1 fruit fly cellular context compared by ENCODE assay signal in genomic region chrX:15733995-15734394, dm6.
TF ChIP-seq lines count a peak whose summit lies in the region.

TSS of gene CG12379 (minus strand) at chrX:15733996.
TSS of gene MagR (plus strand) at chrX:15734270.

TF ChIP-seq in whole organism, embryonic, 481 proteins besides CTCF, POLR2A, EP300 and RAD21 (continued from another document and continues in another):
- peak; percentile 61 for TF ChIP-seq tin (GFP tag; optimal IDR thresholded peaks at IDR 0.05; lab: Kevin White, UChicago)
- no peak for TF ChIP-seq jigr1 (GFP tag; IDR thresholded peaks at IDR 0.05; lab: Robert Waterston, UW)
- no peak for TF ChIP-seq en (GFP tag; optimal IDR thresholded peaks at IDR 0.05; lab: Kevin White, UChicago)
- peak; percentile 58 for TF ChIP-seq sob (GFP tag; IDR thresholded peaks at IDR 0.05; lab: Robert Waterston, UW)
- TF ChIP-seq CG10321 (GFP tag; IDR thresholded peaks at IDR 0.05; lab: Robert Waterston, UW): no peak
- no peak for TF ChIP-seq aop (GFP tag; IDR thresholded peaks at IDR 0.05; lab: Robert Waterston, UW)
- no peak for TF ChIP-seq CG3163 (GFP tag; optimal IDR thresholded peaks at IDR 0.05; lab: Kevin White, UChicago)
- TF ChIP-seq GATAe (GFP tag; conservative IDR thresholded peaks at IDR 0.05; lab: Robert Waterston, UW): no peak
- TF ChIP-seq esg (GFP tag; conservative IDR thresholded peaks at IDR 0.05; lab: Robert Waterston, UW): peak; percentile 51; the same call in 1 of the 2 replicates
- TF ChIP-seq fu2 (GFP tag; optimal IDR thresholded peaks at IDR 0.05; lab: Kevin White, UChicago): peak; percentile 27
- peak; percentile 74 for TF ChIP-seq CG30403 (GFP tag; optimal IDR thresholded peaks at IDR 0.05; lab: Kevin White, UChicago)
- TF ChIP-seq CG1792 (GFP tag; optimal IDR thresholded peaks at IDR 0.05; lab: Kevin White, UChicago): no peak
- peak; percentile 73 for TF ChIP-seq CG9817 (tag; optimal IDR thresholded peaks at IDR 0.05; lab: Kevin White, UChicago)
- TF ChIP-seq CG12769 (tag; optimal IDR thresholded peaks at IDR 0.05; lab: Kevin White, UChicago): no peak
- no peak for TF ChIP-seq CG4707 (GFP tag; optimal IDR thresholded peaks at IDR 0.05; lab: Kevin White, UChicago)
- no peak for TF ChIP-seq crol (GFP tag; IDR thresholded peaks at IDR 0.05; lab: Robert Waterston, UW)
- peak; percentile 63 for TF ChIP-seq Abd-B (GFP tag; optimal IDR thresholded peaks at IDR 0.05; lab: Kevin White, UChicago)
- TF ChIP-seq ap (GFP tag; IDR thresholded peaks at IDR 0.05; lab: Robert Waterston, UW): no peak
- TF ChIP-seq CG16863 (GFP tag; optimal IDR thresholded peaks at IDR 0.05; lab: Kevin White, UChicago): peak; percentile 45
- no peak for TF ChIP-seq hkb (optimal IDR thresholded peaks at IDR 0.05; lab: Kevin White, UChicago)
- TF ChIP-seq hkb (GFP tag; IDR thresholded peaks at IDR 0.05; lab: Robert Waterston, UW): no peak
- TF ChIP-seq crp (GFP tag; optimal IDR thresholded peaks at IDR 0.05; lab: Kevin White, UChicago): peak; percentile 25 to 82
- 0 out of 3 replicates have a peak, but pooled peaks have one; percentile 37 for TF ChIP-seq CG7357 (GFP tag; IDR thresholded peaks at IDR 0.05; lab: Robert Waterston, UW)
- TF ChIP-seq exex (tag; optimal IDR thresholded peaks at IDR 0.05; lab: Kevin White, UChicago): no peak
- TF ChIP-seq btn (GFP tag; optimal IDR thresholded peaks at IDR 0.05; lab: Kevin White, UChicago): no peak
- TF ChIP-seq CG31224 (GFP tag; IDR thresholded peaks at IDR 0.05; lab: Robert Waterston, UW): peak; percentile 49; the same call in 1 of the 2 replicates
- peak; percentile 56 for TF ChIP-seq NfI (GFP tag; optimal IDR thresholded peaks at IDR 0.05; lab: Kevin White, UChicago)
- no peak for TF ChIP-seq NC2α (GFP tag; optimal IDR thresholded peaks at IDR 0.05; lab: Kevin White, UChicago)
- TF ChIP-seq CG11085 (GFP tag; IDR thresholded peaks at IDR 0.05; lab: Robert Waterston, UW): no peak; the same call in 1 of the 2 replicates
- TF ChIP-seq CG18262 (tag; optimal IDR thresholded peaks at IDR 0.05; lab: Kevin White, UChicago): peak; percentile 43
- peak; percentile 3 for TF ChIP-seq Six4 (GFP tag; optimal IDR thresholded peaks at IDR 0.05; lab: Kevin White, UChicago)
- no peak for TF ChIP-seq bowl (GFP tag; IDR thresholded peaks at IDR 0.05; lab: Robert Waterston, UW)
- no peak for TF ChIP-seq da (GFP tag; optimal IDR thresholded peaks at IDR 0.05; lab: Kevin White, UChicago)
- no peak for TF ChIP-seq ash1 (GFP tag; optimal IDR thresholded peaks at IDR 0.05; lab: Kevin White, UChicago)
- TF ChIP-seq sima (GFP tag; optimal IDR thresholded peaks at IDR 0.05; lab: Kevin White, UChicago): no peak
- no peak for TF ChIP-seq HLHmδ (GFP tag; optimal IDR thresholded peaks at IDR 0.05; lab: Kevin White, UChicago)
- peak; percentile 71 for TF ChIP-seq CG3847 (GFP tag; IDR thresholded peaks at IDR 0.05; lab: Robert Waterston, UW)
- TF ChIP-seq Hmx (GFP tag; optimal IDR thresholded peaks at IDR 0.05; lab: Kevin White, UChicago): peak; percentile 15
- TF ChIP-seq grn (GFP tag; optimal IDR thresholded peaks at IDR 0.05; lab: Kevin White, UChicago): no peak
- TF ChIP-seq CG17328 (GFP tag; IDR thresholded peaks at IDR 0.05; lab: Robert Waterston, UW): no peak
- TF ChIP-seq gfzf (GFP tag; optimal IDR thresholded peaks at IDR 0.05; lab: Kevin White, UChicago): peak; percentile 24
- TF ChIP-seq wek (GFP tag; optimal IDR thresholded peaks at IDR 0.05; lab: Kevin White, UChicago): no peak
- TF ChIP-seq knrl (GFP tag; IDR thresholded peaks at IDR 0.05; lab: Robert Waterston, UW; ENCODE audit: partially characterized antibody): peak; percentile 86
- TF ChIP-seq Xrp1 (GFP tag; IDR thresholded peaks at IDR 0.05; lab: Robert Waterston, UW): peak; percentile 35; the same call in 1 of the 2 replicates
- no peak for TF ChIP-seq CG14965 (GFP tag; optimal IDR thresholded peaks at IDR 0.05; lab: Kevin White, UChicago; ENCODE audit: borderline replicate concordance)
- no peak for TF ChIP-seq CG8478 (optimal IDR thresholded peaks at IDR 0.05; lab: Kevin White, UChicago)
- no peak for TF ChIP-seq CG5953 (GFP tag; IDR thresholded peaks at IDR 0.05; lab: Robert Waterston, UW)
- no peak for TF ChIP-seq CG1832 (GFP tag; optimal IDR thresholded peaks at IDR 0.05; lab: Kevin White, UChicago)
- no peak for TF ChIP-seq zf30C (GFP tag; optimal IDR thresholded peaks at IDR 0.05; lab: Kevin White, UChicago)
- TF ChIP-seq row (GFP tag; IDR thresholded peaks at IDR 0.05; lab: Robert Waterston, UW): peak; percentile 95
- TF ChIP-seq HmgZ (tag; optimal IDR thresholded peaks at IDR 0.05; lab: Kevin White, UChicago): peak; percentile 42
- peak; percentile 57 for TF ChIP-seq Atf-2 (GFP tag; optimal IDR thresholded peaks at IDR 0.05; lab: Kevin White, UChicago)
- TF ChIP-seq CG14014 (GFP tag; IDR thresholded peaks at IDR 0.05; lab: Robert Waterston, UW): peak; percentile 36; the same call in 1 of the 2 replicates
- no peak for TF ChIP-seq ttk (GFP tag; IDR thresholded peaks at IDR 0.05; lab: Robert Waterston, UW)
- TF ChIP-seq zfh2 (GFP tag; optimal IDR thresholded peaks at IDR 0.05; lab: Kevin White, UChicago): peak; percentile 64
- peak; percentile 30 for TF ChIP-seq Mad (GFP tag; optimal IDR thresholded peaks at IDR 0.05; lab: Kevin White, UChicago)
- no peak for TF ChIP-seq tio (GFP tag; optimal IDR thresholded peaks at IDR 0.05; lab: Kevin White, UChicago)
- peak; percentile 34 for TF ChIP-seq Dip3 (GFP tag; optimal IDR thresholded peaks at IDR 0.05; lab: Kevin White, UChicago)
- TF ChIP-seq repo (GFP tag; optimal IDR thresholded peaks at IDR 0.05; lab: Kevin White, UChicago): no peak
- TF ChIP-seq CG10959 (GFP tag; IDR thresholded peaks at IDR 0.05; lab: Robert Waterston, UW): no peak
- TF ChIP-seq hb (GFP tag; IDR thresholded peaks at IDR 0.05; lab: Robert Waterston, UW; ENCODE audit: partially characterized antibody): peak; percentile 70; the same call in 1 of the 3 replicates
- TF ChIP-seq phol (tag; optimal IDR thresholded peaks at IDR 0.05; lab: Kevin White, UChicago): peak; percentile 74
- peak; percentile 79 for TF ChIP-seq nerfin-1 (tag; optimal IDR thresholded peaks at IDR 0.05; lab: Kevin White, UChicago)
- TF ChIP-seq CG31441 (GFP tag; IDR thresholded peaks at IDR 0.05; lab: Robert Waterston, UW): peak; percentile 96
- no peak for TF ChIP-seq dati (GFP tag; IDR thresholded peaks at IDR 0.05; lab: Robert Waterston, UW)
- no peak for TF ChIP-seq lbe (GFP tag; optimal IDR thresholded peaks at IDR 0.05; lab: Kevin White, UChicago)
- TF ChIP-seq CG6272 (GFP tag; IDR thresholded peaks at IDR 0.05; lab: Robert Waterston, UW): peak; percentile 49
- TF ChIP-seq bcd (GFP tag; optimal IDR thresholded peaks at IDR 0.05; lab: Kevin White, UChicago): no peak
- peak; percentile 31 for TF ChIP-seq CG9609 (GFP tag; optimal IDR thresholded peaks at IDR 0.05; lab: Kevin White, UChicago)
- no peak for TF ChIP-seq ATbp (GFP tag; optimal IDR thresholded peaks at IDR 0.05; lab: Kevin White, UChicago)
- no peak for TF ChIP-seq CG17568 (GFP tag; optimal IDR thresholded peaks at IDR 0.05; lab: Kevin White, UChicago)
- peak; percentile 56 for TF ChIP-seq Xbp1 (GFP tag; optimal IDR thresholded peaks at IDR 0.05; lab: Kevin White, UChicago)
- TF ChIP-seq fd102C (GFP tag; optimal IDR thresholded peaks at IDR 0.05; lab: Kevin White, UChicago): no peak
- no peak for TF ChIP-seq peb (GFP tag; IDR thresholded peaks at IDR 0.05; lab: Robert Waterston, UW)
- no peak for TF ChIP-seq CG15479 (GFP tag; optimal IDR thresholded peaks at IDR 0.05; lab: Kevin White, UChicago)
- peak; percentile 61 for TF ChIP-seq CG17385 (GFP tag; optimal IDR thresholded peaks at IDR 0.05; lab: Kevin White, UChicago)
- TF ChIP-seq Aef1 (GFP tag; IDR thresholded peaks at IDR 0.05; lab: Robert Waterston, UW): peak; percentile 39; the same call in 2 of the 3 replicates
- TF ChIP-seq danr (GFP tag; IDR thresholded peaks at IDR 0.05; lab: Robert Waterston, UW): 0 out of 2 replicates have a peak, but pooled peaks have one; percentile 15
- TF ChIP-seq abd-A (tag; optimal IDR thresholded peaks at IDR 0.05; lab: Kevin White, UChicago): no peak
- peak; percentile 36 for TF ChIP-seq pnt (GFP tag; optimal IDR thresholded peaks at IDR 0.05; lab: Kevin White, UChicago)
- TF ChIP-seq YL-1 (GFP tag; optimal IDR thresholded peaks at IDR 0.05; lab: Kevin White, UChicago): peak; percentile 20
- TF ChIP-seq CG6654 (GFP tag; optimal IDR thresholded peaks at IDR 0.05; lab: Kevin White, UChicago): no peak
- TF ChIP-seq kni (GFP tag; optimal IDR thresholded peaks at IDR 0.05; lab: Kevin White, UChicago): peak; percentile 43
- TF ChIP-seq CrebB (tag; optimal IDR thresholded peaks at IDR 0.05; lab: Kevin White, UChicago): peak; percentile 28
- TF ChIP-seq CG10209 (GFP tag; optimal IDR thresholded peaks at IDR 0.05; lab: Kevin White, UChicago): no peak
- no peak for TF ChIP-seq Sox100B (GFP tag; optimal IDR thresholded peaks at IDR 0.05; lab: Kevin White, UChicago)
- TF ChIP-seq Pdp1 (GFP tag; optimal IDR thresholded peaks at IDR 0.05; lab: Kevin White, UChicago): peak; percentile 62 to 72
- no peak for TF ChIP-seq CG18599 (GFP tag; optimal IDR thresholded peaks at IDR 0.05; lab: Kevin White, UChicago)
- TF ChIP-seq klu (GFP tag; IDR thresholded peaks at IDR 0.05; lab: Robert Waterston, UW): peak; percentile 48; the same call in 1 of the 2 replicates
- no peak for TF ChIP-seq Drgx (GFP tag; IDR thresholded peaks at IDR 0.05; lab: Robert Waterston, UW)
- TF ChIP-seq Ada2b (GFP tag; IDR thresholded peaks at IDR 0.05; lab: Robert Waterston, UW): 0 out of 2 replicates have a peak, but pooled peaks have one; percentile 9
- TF ChIP-seq CG18764 (GFP tag; optimal IDR thresholded peaks at IDR 0.05; lab: Kevin White, UChicago): no peak
- no peak for TF ChIP-seq otp (GFP tag; IDR thresholded peaks at IDR 0.05; lab: Robert Waterston, UW)
- no peak for TF ChIP-seq Dip2 (GFP tag; IDR thresholded peaks at IDR 0.05; lab: Robert Waterston, UW)
- peak; percentile 58 for TF ChIP-seq Sin3A (optimal IDR thresholded peaks at IDR 0.05; lab: Kevin White, UChicago)
- peak; percentile 28; the same call in 1 of the 2 replicates for TF ChIP-seq CG10366 (GFP tag; IDR thresholded peaks at IDR 0.05; lab: Robert Waterston, UW)
- TF ChIP-seq Dfd (GFP tag; optimal IDR thresholded peaks at IDR 0.05; lab: Kevin White, UChicago): no peak
- TF ChIP-seq vnd (GFP tag; IDR thresholded peaks at IDR 0.05; lab: Robert Waterston, UW; ENCODE audit: partially characterized antibody): peak; percentile 75
- TF ChIP-seq ftz-f1 (GFP tag; optimal IDR thresholded peaks at IDR 0.05; lab: Kevin White, UChicago): no peak
- peak; percentile 34; the same call in 1 of the 2 replicates for TF ChIP-seq E2f2 (GFP tag; IDR thresholded peaks at IDR 0.05; lab: Robert Waterston, UW)
- peak; percentile 46 for TF ChIP-seq CG12104 (GFP tag; optimal IDR thresholded peaks at IDR 0.05; lab: Kevin White, UChicago)
- peak; percentile 27 for TF ChIP-seq CG17359 (tag; optimal IDR thresholded peaks at IDR 0.05; lab: Kevin White, UChicago)
- TF ChIP-seq Bteb2 (GFP tag; optimal IDR thresholded peaks at IDR 0.05; lab: Kevin White, UChicago): peak; percentile 16
- TF ChIP-seq CG6254 (GFP tag; optimal IDR thresholded peaks at IDR 0.05; lab: Kevin White, UChicago): no peak
- TF ChIP-seq sim (GFP tag; IDR thresholded peaks at IDR 0.05; lab: Robert Waterston, UW): no peak
- TF ChIP-seq CG10565 (GFP tag; optimal IDR thresholded peaks at IDR 0.05; lab: Kevin White, UChicago): no peak
- TF ChIP-seq Atf3 (GFP tag; optimal IDR thresholded peaks at IDR 0.05; lab: Kevin White, UChicago): no peak
- no peak for TF ChIP-seq pita (GFP tag; optimal IDR thresholded peaks at IDR 0.05; lab: Kevin White, UChicago)
- TF ChIP-seq Chrac-16 (GFP tag; optimal IDR thresholded peaks at IDR 0.05; lab: Kevin White, UChicago): peak; percentile 57
- TF ChIP-seq CG3065 (GFP tag; optimal IDR thresholded peaks at IDR 0.05; lab: Kevin White, UChicago): peak; percentile 16
- TF ChIP-seq hbn (GFP tag; IDR thresholded peaks at IDR 0.05; lab: Robert Waterston, UW; ENCODE audit: partially characterized antibody): peak; percentile 66
- TF ChIP-seq CG1529 (GFP tag; optimal IDR thresholded peaks at IDR 0.05; lab: Kevin White, UChicago): no peak
- peak; percentile 2 for TF ChIP-seq CG12236 (GFP tag; optimal IDR thresholded peaks at IDR 0.05; lab: Kevin White, UChicago)
- TF ChIP-seq CG14710 (tag; optimal IDR thresholded peaks at IDR 0.05; lab: Kevin White, UChicago): peak; percentile 79
- TF ChIP-seq twi (tag; optimal IDR thresholded peaks at IDR 0.05; lab: Kevin White, UChicago): peak; percentile 76
- TF ChIP-seq tgo (GFP tag; IDR thresholded peaks at IDR 0.05; lab: Robert Waterston, UW): peak; percentile 42; the same call in 1 of the 3 replicates
- no peak for TF ChIP-seq Optix (GFP tag; IDR thresholded peaks at IDR 0.05; lab: Robert Waterston, UW)
- TF ChIP-seq Vsx1 (GFP tag; optimal IDR thresholded peaks at IDR 0.05; lab: Kevin White, UChicago): no peak
- TF ChIP-seq CG1602 (GFP tag; optimal IDR thresholded peaks at IDR 0.05; lab: Kevin White, UChicago): peak; percentile 45
- TF ChIP-seq HLH54F (GFP tag; optimal IDR thresholded peaks at IDR 0.05; lab: Kevin White, UChicago): peak; percentile 63
- TF ChIP-seq shn (GFP tag; optimal IDR thresholded peaks at IDR 0.05; lab: Kevin White, UChicago): peak; percentile 7
- peak; percentile 4 for TF ChIP-seq fd96Cb (tag; optimal IDR thresholded peaks at IDR 0.05; lab: Kevin White, UChicago)
- no peak for TF ChIP-seq CG6683 (GFP tag; optimal IDR thresholded peaks at IDR 0.05; lab: Kevin White, UChicago)
- TF ChIP-seq CG5245 (GFP tag; optimal IDR thresholded peaks at IDR 0.05; lab: Kevin White, UChicago): no peak
- 0 out of 2 replicates have a peak, but pooled peaks have one; percentile 31 for TF ChIP-seq ranshi (GFP tag; IDR thresholded peaks at IDR 0.05; lab: Robert Waterston, UW)
- no peak for TF ChIP-seq fru (optimal IDR thresholded peaks at IDR 0.05; lab: Kevin White, UChicago)
- peak; percentile 19 for TF ChIP-seq BtbVII (GFP tag; optimal IDR thresholded peaks at IDR 0.05; lab: Kevin White, UChicago)
- TF ChIP-seq CG18011 (GFP tag; optimal IDR thresholded peaks at IDR 0.05; lab: Kevin White, UChicago): peak; percentile 25
- 0 out of 2 replicates have a peak, but pooled peaks have one; percentile 46 for TF ChIP-seq ssp (GFP tag; IDR thresholded peaks at IDR 0.05; lab: Robert Waterston, UW)
- no peak for TF ChIP-seq psq (GFP tag; optimal IDR thresholded peaks at IDR 0.05; lab: Kevin White, UChicago)
- TF ChIP-seq stc (GFP tag; IDR thresholded peaks at IDR 0.05; lab: Robert Waterston, UW): no peak
- 0 out of 4 replicates have a peak, but pooled peaks have one; percentile 67 for TF ChIP-seq chinmo (GFP tag; IDR thresholded peaks at IDR 0.05; lab: Robert Waterston, UW; ENCODE audit: partially characterized antibody)
